Fruit fly (Drosophila melanogaster) whole organism, embryonic: Measurements from ENCODE around the gene CG13084.

ENCODE experiments used
- Abd-B ChIP-seq: fragments of 200-800 bp; sonication (Bioruptor generic); optimal IDR thresholded peaks from 2 replicates; lab custom pipeline; 2018; ENCODE audit warnings: missing biosample characterization, mild to moderate bottlenecking, missing genetic modification characterization, moderate library complexity
- Ada2b ChIP-seq: fragments of 200-800 bp; sonication (Bioruptor generic); IDR thresholded peaks from 2 replicates; pipeline ENCODE4 v1.3.6; 2022; ENCODE audit warnings: missing biosample characterization, missing genetic modification characterization
- Aef1 ChIP-seq: fragments of 200-800 bp; sonication (Bioruptor generic); IDR thresholded peaks from 3 replicates; pipeline ENCODE4 v1.3.6; 2022; ENCODE audit warnings: missing biosample characterization, missing genetic modification characterization
- Blimp-1 ChIP-seq: fragments of 200-800 bp; sonication (Bioruptor generic); optimal IDR thresholded peaks from 3 replicates; lab custom pipeline; 2018; ENCODE audit warnings: missing biosample characterization, missing genetic modification characterization, mild to moderate bottlenecking, moderate library complexity, missing genetic modification reagents
- CG1024 ChIP-seq: fragments of 200-800 bp; sonication (Bioruptor generic); IDR thresholded peaks from 2 replicates; pipeline ENCODE4 v1.3.6; 2022; ENCODE audit warnings: missing biosample characterization, missing genetic modification characterization
- CG13123 ChIP-seq: fragments of 200-800 bp; sonication (Bioruptor generic); optimal IDR thresholded peaks from 2 replicates; lab custom pipeline; 2016; ENCODE audit warnings: missing biosample characterization, missing genetic modification characterization
- CG14667 ChIP-seq: fragments of 200-800 bp; sonication (Bioruptor generic); IDR thresholded peaks from 2 replicates; pipeline ENCODE4 v1.3.6; 2022; ENCODE audit warnings: missing biosample characterization, missing genetic modification characterization
- CG1602 ChIP-seq: fragments of 200-800 bp; sonication (Bioruptor generic); optimal IDR thresholded peaks from 3 replicates; lab custom pipeline; 2016; ENCODE audit warnings: missing biosample characterization, missing genetic modification characterization
- CG1603 ChIP-seq: fragments of 200-800 bp; sonication (Bioruptor generic); optimal IDR thresholded peaks from 2 replicates; lab custom pipeline; 2019; ENCODE audit warnings: missing biosample characterization, mild to moderate bottlenecking, missing genetic modification characterization, moderate library complexity
- CG16779 ChIP-seq: fragments of 200-800 bp; sonication (Bioruptor generic); IDR thresholded peaks from 2 replicates; pipeline ENCODE4 v1.3.6; 2022; ENCODE audit warnings: missing biosample characterization, missing genetic modification characterization
- CG17802 ChIP-seq: fragments of 200-800 bp; sonication (Bioruptor generic); optimal IDR thresholded peaks from 2 replicates; lab custom pipeline; 2018; ENCODE audit warnings: missing biosample characterization, mild to moderate bottlenecking, missing genetic modification characterization, moderate library complexity
- CG2199 ChIP-seq: fragments of 200-800 bp; sonication (Bioruptor generic); IDR thresholded peaks from 3 replicates; pipeline ENCODE4 v1.3.6; 2022; ENCODE audit warnings: missing biosample characterization, missing genetic modification characterization
- CG32767 ChIP-seq: fragments of 200-800 bp; sonication (Bioruptor generic); IDR thresholded peaks from 2 replicates; pipeline ENCODE4 v1.3.6; 2022; ENCODE audit warnings: missing biosample characterization, missing genetic modification characterization
- CG33557 ChIP-seq: fragments of 200-800 bp; sonication (Bioruptor generic); optimal IDR thresholded peaks from 2 replicates; lab custom pipeline; 2019; ENCODE audit warnings: missing biosample characterization, mild to moderate bottlenecking, missing genetic modification characterization, moderate library complexity
- CG3407 ChIP-seq: fragments of 200-800 bp; sonication (Bioruptor generic); optimal IDR thresholded peaks from 2 replicates; lab custom pipeline; 2018; ENCODE audit warnings: missing biosample characterization, mild to moderate bottlenecking, missing genetic modification characterization
- CG4404 ChIP-seq: fragments of 200-800 bp; sonication (Bioruptor generic); IDR thresholded peaks from 2 replicates; pipeline ENCODE4 v1.3.6; 2022; ENCODE audit warnings: missing biosample characterization, missing genetic modification characterization
- CG6254 ChIP-seq: fragments of 200-800 bp; sonication (Bioruptor generic); optimal IDR thresholded peaks from 3 replicates; lab custom pipeline; 2017; ENCODE audit warnings: mild to moderate bottlenecking, missing biosample characterization, missing genetic modification reagents, missing genetic modification characterization
- CG7745 ChIP-seq: fragments of 200-800 bp; sonication (Bioruptor generic); optimal IDR thresholded peaks from 2 replicates; lab custom pipeline; 2018; ENCODE audit warnings: missing biosample characterization, mild to moderate bottlenecking, missing genetic modification characterization, moderate library complexity
- CG8290 ChIP-seq, 3 experiments: fragments of 200-800 bp; sonication (Bioruptor generic); optimal IDR thresholded peaks; 2 replicates each; lab custom pipeline; 2016 to 2019; ENCODE audit warnings: missing biosample characterization in 3 of 3, missing genetic modification characterization in 3 of 3, mild to moderate bottlenecking in 2 of 3, moderate library complexity in 1 of 3
- CG8478 ChIP-seq: fragments of >200 bp; optimal IDR thresholded peaks from 2 replicates; lab custom pipeline; 2018
- CG9215 ChIP-seq: fragments of 200-800 bp; sonication (Bioruptor generic); IDR thresholded peaks from 2 replicates; pipeline ENCODE4 v1.3.6; 2022; ENCODE audit warnings: missing biosample characterization, missing genetic modification characterization
- Dip3 ChIP-seq: fragments of 200-800 bp; sonication (Bioruptor generic); optimal IDR thresholded peaks from 3 replicates; lab custom pipeline; 2016; ENCODE audit warnings: missing biosample characterization, missing genetic modification characterization
- HmgD ChIP-seq: fragments of 200-800 bp; sonication (Bioruptor generic); optimal IDR thresholded peaks from 3 replicates; lab custom pipeline; 2016; ENCODE audit warnings: missing biosample characterization, missing genetic modification characterization
- HmgZ ChIP-seq: fragments of 200-800 bp; sonication (Bioruptor generic); optimal IDR thresholded peaks from 2 replicates; lab custom pipeline; 2018; ENCODE audit warnings: missing biosample characterization, mild to moderate bottlenecking, missing genetic modification characterization
- Hmx ChIP-seq: fragments of 200-800 bp; sonication (Bioruptor generic); optimal IDR thresholded peaks from 2 replicates; lab custom pipeline; 2016; ENCODE audit warnings: missing biosample characterization, missing genetic modification characterization
- Hr3 ChIP-seq: fragments of 200-800 bp; sonication (Bioruptor generic); optimal IDR thresholded peaks from 3 replicates; lab custom pipeline; 2016; ENCODE audit warnings: missing biosample characterization, missing genetic modification characterization
- MBD-R2 ChIP-seq: fragments of 200-800 bp; sonication (Bioruptor generic); IDR thresholded peaks from 2 replicates; pipeline ENCODE4 v1.3.6; 2022; ENCODE audit warnings: missing biosample characterization, missing genetic modification characterization
- Ptx1 ChIP-seq: fragments of 200-800 bp; sonication (Bioruptor generic); IDR thresholded peaks from 2 replicates; pipeline ENCODE4 v1.3.6; 2022; ENCODE audit warnings: missing biosample characterization, missing genetic modification characterization
- Ssrp ChIP-seq: fragments of 200-800 bp; sonication (Bioruptor generic); optimal IDR thresholded peaks from 2 replicates; lab custom pipeline; 2018; ENCODE audit warnings: missing biosample characterization, mild to moderate bottlenecking, missing genetic modification characterization, moderate library complexity
- ab ChIP-seq: fragments of 200-800 bp; sonication (Bioruptor generic); optimal IDR thresholded peaks from 2 replicates; lab custom pipeline; 2016; ENCODE audit warnings: missing biosample characterization, missing genetic modification characterization
- ap ChIP-seq: fragments of 200-800 bp; sonication (Bioruptor generic); IDR thresholded peaks from 2 replicates; pipeline ENCODE4 v1.3.6; 2022; ENCODE audit warnings: missing biosample characterization, missing genetic modification characterization
- crc ChIP-seq: fragments of 200-800 bp; sonication (Bioruptor generic); optimal IDR thresholded peaks from 2 replicates; lab custom pipeline; 2016; ENCODE audit warnings: missing biosample characterization, missing genetic modification characterization
- crp ChIP-seq, 2 experiments: fragments of 200-800 bp; sonication (Bioruptor generic); optimal IDR thresholded peaks; 2 replicates in 1 of 2; 3 replicates in 1 of 2; lab custom pipeline; 2017; ENCODE audit warnings: missing biosample characterization in 2 of 2, missing genetic modification characterization in 2 of 2, mild to moderate bottlenecking in 1 of 2, moderate library complexity in 1 of 2
- dan ChIP-seq: fragments of 200-800 bp; sonication (Bioruptor generic); IDR thresholded peaks from 2 replicates; pipeline ENCODE4 v1.3.6; 2022; ENCODE audit warnings: missing biosample characterization, missing genetic modification characterization
- dpn ChIP-seq, 2 experiments: fragments of 200-800 bp; sonication (Bioruptor generic); optimal IDR thresholded peaks; 3 replicates each; lab custom pipeline; 2016; ENCODE audit warnings: missing biosample characterization in 2 of 2, missing genetic modification characterization in 2 of 2
- fd64A ChIP-seq: fragments of 200-800 bp; sonication (Bioruptor generic); optimal IDR thresholded peaks from 3 replicates; lab custom pipeline; 2018; ENCODE audit warnings: missing biosample characterization, mild to moderate bottlenecking, missing genetic modification characterization
- lola ChIP-seq, 3 experiments: fragments of >200 bp in 2 of 3; fragments of 200-800 bp in 1 of 3; sonication (Bioruptor generic) in 1 of 3; optimal IDR thresholded peaks; 2 replicates each; lab custom pipeline; 2017 to 2019; ENCODE audit warnings: missing biosample characterization in 3 of 3, missing genetic modification characterization in 3 of 3, mild to moderate bottlenecking in 1 of 3, moderate library complexity in 1 of 3
- mam ChIP-seq: fragments of 200-800 bp; sonication (Bioruptor generic); optimal IDR thresholded peaks from 3 replicates; lab custom pipeline; 2016; ENCODE audit warnings: missing biosample characterization, missing genetic modification characterization
- nerfin-1 ChIP-seq: fragments of 200-800 bp; sonication (Bioruptor generic); optimal IDR thresholded peaks from 3 replicates; lab custom pipeline; 2019; ENCODE audit warnings: missing biosample characterization, mild to moderate bottlenecking, missing genetic modification characterization, moderate library complexity
- nom ChIP-seq: fragments of 200-800 bp; sonication (Bioruptor generic); optimal IDR thresholded peaks from 2 replicates; lab custom pipeline; 2017; ENCODE audit warnings: missing biosample characterization, missing genetic modification characterization, mild to moderate bottlenecking, moderate library complexity, missing genetic modification reagents
- peb ChIP-seq: fragments of 200-800 bp; sonication (Bioruptor generic); IDR thresholded peaks from 2 replicates; pipeline ENCODE4 v1.3.6; 2022; ENCODE audit warnings: missing biosample characterization, missing genetic modification characterization
- pho ChIP-seq: fragments of 200-800 bp; sonication (Bioruptor generic); optimal IDR thresholded peaks from 2 replicates; lab custom pipeline; 2016; ENCODE audit warnings: missing biosample characterization, missing genetic modification characterization
- salm ChIP-seq: fragments of 200-800 bp; sonication (Bioruptor generic); optimal IDR thresholded peaks from 2 replicates; lab custom pipeline; 2018; ENCODE audit warnings: missing biosample characterization, mild to moderate bottlenecking, missing genetic modification characterization
- sens-2 ChIP-seq: fragments of 200-800 bp; sonication (Bioruptor generic); IDR thresholded peaks from 2 replicates; pipeline ENCODE4 v1.3.6; 2022; ENCODE audit warnings: missing biosample characterization, missing genetic modification characterization
- sob ChIP-seq: fragments of 200-800 bp; sonication (Bioruptor generic); IDR thresholded peaks from 2 replicates; pipeline ENCODE4 v1.3.6; 2022; ENCODE audit warnings: missing biosample characterization, missing genetic modification characterization
- sqz ChIP-seq: fragments of 200-800 bp; sonication (Bioruptor generic); optimal IDR thresholded peaks from 3 replicates; lab custom pipeline; 2018; ENCODE audit warnings: missing biosample characterization, mild to moderate bottlenecking, missing genetic modification characterization
- ssp ChIP-seq: fragments of 200-800 bp; sonication (Bioruptor generic); IDR thresholded peaks from 2 replicates; pipeline ENCODE4 v1.3.6; 2022; ENCODE audit warnings: missing biosample characterization, missing genetic modification characterization
- stwl ChIP-seq: fragments of 200-800 bp; sonication (Bioruptor generic); optimal IDR thresholded peaks from 3 replicates; lab custom pipeline; 2018; ENCODE audit warnings: missing biosample characterization, mild to moderate bottlenecking, missing genetic modification characterization, moderate library complexity
- zfh1 ChIP-seq: fragments of 200-800 bp; sonication (Bioruptor generic); IDR thresholded peaks from 3 replicates; pipeline ENCODE4 v1.3.6; 2022; ENCODE audit warnings: missing biosample characterization, missing genetic modification characterization

Gene CG13084

dm6 chr2L:19439598-19440230, 45.0 kb upstream of the CG13084 start (continued):
- TF ChIP-seq HmgD (GFP tag; lab: Kevin White, UChicago) (no peak), Aef1 (peak; percentile 91), fd64A (peak; percentile 14), pho (peak; percentile 86), Abd-B (peak; percentile 58), CG1603 (tag; lab: Kevin White, UChicago) (peak; percentile 92), ab (GFP tag; lab: Kevin White, UChicago) (peak; percentile 63), sens-2 (GFP tag; lab: Robert Waterston, UW) (peak; percentile 52; the same call in 1 of the 2 replicates), CG6254 (GFP tag; lab: Kevin White, UChicago) (peak; percentile 46), dpn (GFP tag; optimal IDR thresholded peaks at IDR 0.05; lab: Kevin White, UChicago) (peak; percentile 59 to 79), Ptx1 (GFP tag; lab: Robert Waterston, UW) (peak; percentile 79), peb (GFP tag; lab: Robert Waterston, UW) (peak; percentile 21; the same call in 1 of the 2 replicates), CG13123 (peak; percentile 67), CG32767 (peak; percentile 90), ssp (GFP tag; lab: Robert Waterston, UW) (peak; percentile 50; the same call in 1 of the 2 replicates), lola (GFP tag; optimal IDR thresholded peaks at IDR 0.05; lab: Kevin White, UChicago) (peak in 1 of 3 experiments; percentile 68), CG8290 (GFP tag; optimal IDR thresholded peaks at IDR 0.05; lab: Kevin White, UChicago) (peak; percentile 62), CG8290 (tag; optimal IDR thresholded peaks at IDR 0.05; lab: Kevin White, UChicago) (peak in 1 of 2 experiments; percentile 98), CG17802 (tag; lab: Kevin White, UChicago) (peak; percentile 6), zfh1 (peak; percentile 41; the same call in 2 of the 3 replicates), sob (GFP tag; lab: Robert Waterston, UW) (peak; percentile 64), CG3407 (GFP tag; lab: Kevin White, UChicago) (peak; percentile 61), CG14667 (GFP tag; lab: Robert Waterston, UW) (peak; percentile 61), Hr3 (GFP tag; lab: Kevin White, UChicago) (peak; percentile 67), CG9215 (GFP tag; lab: Robert Waterston, UW) (peak; percentile 56), Ssrp (tag; lab: Kevin White, UChicago) (peak; percentile 88), dan (GFP tag; lab: Robert Waterston, UW) (no peak), stwl (tag; lab: Kevin White, UChicago) (no peak), sqz (GFP tag; lab: Kevin White, UChicago) (peak; percentile 18), crc (peak; percentile 73), ap (GFP tag; lab: Robert Waterston, UW) (0 out of 2 replicates have a peak, but pooled peaks have one; percentile 49), salm (tag; lab: Kevin White, UChicago) (peak; percentile 68), Hmx (GFP tag; lab: Kevin White, UChicago) (no peak), Dip3 (peak; percentile 49), CG4404 (peak; percentile 53; the same call in 1 of the 2 replicates), Blimp-1 (GFP tag; lab: Kevin White, UChicago) (peak; percentile 94), CG16779 (GFP tag; lab: Robert Waterston, UW) (peak; percentile 65; the same call in 1 of the 2 replicates), MBD-R2 (GFP tag; lab: Robert Waterston, UW) (peak; percentile 84), CG1602 (peak; percentile 83), nom (no peak), CG2199 (GFP tag; lab: Robert Waterston, UW) (no peak), Ada2b (GFP tag; lab: Robert Waterston, UW) (peak; percentile 94), CG33557 (GFP tag; lab: Kevin White, UChicago) (peak; percentile 45), HmgZ (tag; lab: Kevin White, UChicago) (peak; percentile 74), CG1024 (peak; percentile 83), CG7745 (no peak), crp (GFP tag; optimal IDR thresholded peaks at IDR 0.05; lab: Kevin White, UChicago) (peak in 1 of 2 experiments; percentile 60), CG8478 (no peak), mam (peak; percentile 81), nerfin-1 (tag; lab: Kevin White, UChicago) (peak; percentile 61)
